Worm (Caenorhabditis elegans): Measurements from ENCODE around the gene ech-5.

Gene ech-5

DNA sequence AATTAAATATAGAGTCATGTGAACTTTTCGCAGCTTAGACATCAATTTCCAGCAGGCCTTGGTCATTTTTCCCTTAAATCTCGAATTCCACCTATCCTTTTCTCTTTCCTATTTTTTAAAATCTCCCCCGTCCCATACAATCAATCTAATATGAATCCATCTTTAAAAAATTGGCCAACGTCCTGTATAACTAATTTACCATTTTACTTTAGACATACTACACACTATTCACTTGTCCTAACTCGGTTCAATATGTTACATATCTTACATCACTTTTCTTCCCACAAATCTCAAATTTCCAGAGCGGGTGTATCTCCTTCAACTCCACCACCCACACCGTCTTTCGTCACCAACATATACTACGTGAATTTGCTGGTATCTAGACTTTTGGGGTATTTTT lies 48.4 kb downstream of the ech-5 start, which contains the start of gene lgc-33:
TSS of gene lgc-33 (plus strand) at position 301 of the 400 bp plus-strand sequence.
- TF ChIP-seq hmg-4 (GFP tag; optimal IDR thresholded peaks at IDR 0.05) (no peak), ceh-36 (tag; optimal IDR thresholded peaks at IDR 0.05) (no peak), ama-1 (optimal IDR thresholded peaks at IDR 0.05) (no peak), pes-1 (GFP tag; IDR thresholded peaks at IDR 0.05) (no peak), ceh-13 (GFP tag; optimal IDR thresholded peaks at IDR 0.05) (no peak), B0310.2 (tag; optimal IDR thresholded peaks at IDR 0.05) (no peak), sea-1 (GFP tag; conservative IDR thresholded peaks at IDR 0.05) (no peak), hmbx-1 (tag; optimal IDR thresholded peaks at IDR 0.05) (no peak), scrt-1 (GFP tag; IDR thresholded peaks at IDR 0.05) (no peak), aly-1 (tag; optimal IDR thresholded peaks at IDR 0.05) (no peak), tbx-11 (GFP tag; IDR thresholded peaks at IDR 0.05) (no peak)

DNA sequence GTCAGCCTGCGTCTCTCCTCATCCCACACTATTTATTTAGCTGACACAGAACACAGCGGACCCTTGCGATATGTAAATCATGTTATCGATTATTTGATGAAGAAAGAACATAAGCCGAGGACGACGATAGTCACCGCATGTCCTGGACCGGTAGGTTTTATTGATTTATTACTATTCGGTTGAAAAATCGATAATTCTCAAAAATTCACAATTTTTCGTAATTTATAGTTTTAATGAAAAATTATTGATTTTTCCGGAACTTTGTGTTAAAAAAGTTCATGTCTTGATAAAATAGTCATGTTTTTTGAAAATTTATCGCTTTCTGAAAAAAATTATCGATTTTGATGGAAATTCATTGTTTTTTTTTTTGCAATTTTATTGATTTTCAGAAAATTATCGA lies 51.4 kb downstream of the ech-5 start:
- TF ChIP-seq tra-4 (tag; optimal IDR thresholded peaks at IDR 0.05) (no peak), tbx-37 (GFP tag; conservative IDR thresholded peaks at IDR 0.05) (no peak), ets-7 (tag; optimal IDR thresholded peaks at IDR 0.05) (no peak), pes-1 (GFP tag; IDR thresholded peaks at IDR 0.05) (no peak), B0310.2 (tag; optimal IDR thresholded peaks at IDR 0.05) (no peak), scrt-1 (GFP tag; IDR thresholded peaks at IDR 0.05) (no peak), ceh-36 (tag; optimal IDR thresholded peaks at IDR 0.05) (no peak), aly-1 (tag; optimal IDR thresholded peaks at IDR 0.05) (no peak)

All from whole organism, early embryonic.